Worm (Caenorhabditis elegans) whole organism, late embryonic: ENCODE data around the gene str-77.
A peak's percentile ranks its signal among the peaks of the same experiment; 100 is the strongest.

Experiments used
- C08G9.2 ChIP-seq: sonication (generic microtip); optimal IDR thresholded peaks from 2 replicates; lab custom pipeline; 2016; ENCODE audit warnings: mild to moderate bottlenecking, missing genetic modification characterization, moderate library complexity, missing compliant biosample characterization
- Y22D7AL.16 ChIP-seq: sonication (generic microtip); optimal IDR thresholded peaks from 2 replicates; lab custom pipeline; 2016; ENCODE audit warnings: missing genetic modification characterization, missing compliant biosample characterization
- ahr-1 ChIP-seq: sonication (generic microtip); optimal IDR thresholded peaks from 2 replicates; lab custom pipeline; 2016; ENCODE audit warnings: missing genetic modification characterization, missing compliant biosample characterization
- ceh-14 ChIP-seq: sonication (generic microtip); optimal IDR thresholded peaks from 2 replicates; lab custom pipeline; 2016; ENCODE audit warnings: missing genotype, missing genetic modification characterization, missing compliant biosample characterization
- ceh-22 ChIP-seq: sonication (generic microtip); optimal IDR thresholded peaks from 2 replicates; lab custom pipeline; 2017; ENCODE audit warnings: missing biosample characterization, missing genetic modification characterization
- ceh-34 ChIP-seq: sonication (generic microtip); optimal IDR thresholded peaks from 2 replicates; lab custom pipeline; 2016; ENCODE audit warnings: mild to moderate bottlenecking, missing genetic modification characterization, missing compliant biosample characterization
- ceh-48 ChIP-seq: sonication (generic microtip); optimal IDR thresholded peaks from 2 replicates; lab custom pipeline; 2016; ENCODE audit warnings: missing genetic modification characterization, inconsistent platforms, missing compliant biosample characterization
- ceh-9 ChIP-seq: sonication (generic microtip); optimal IDR thresholded peaks from 2 replicates; lab custom pipeline; 2016; ENCODE audit warnings: mild to moderate bottlenecking, missing genetic modification characterization, inconsistent platforms, missing compliant biosample characterization
- dve-1 ChIP-seq: sonication (generic microtip); optimal IDR thresholded peaks from 2 replicates; lab custom pipeline; 2017; ENCODE audit warnings: antibody characterized with exemption, mild to moderate bottlenecking, missing genetic modification characterization, missing compliant biosample characterization
- elt-2 ChIP-seq: sonication (generic microtip); optimal IDR thresholded peaks from 2 replicates; lab custom pipeline; 2016; ENCODE audit warnings: missing genetic modification reagents, missing genetic modification characterization, missing compliant biosample characterization
- ets-4 ChIP-seq: sonication (generic microtip); optimal IDR thresholded peaks from 2 replicates; lab custom pipeline; 2016; ENCODE audit warnings: missing genetic modification characterization, missing compliant biosample characterization
- fax-1 ChIP-seq: sonication (generic microtip); optimal IDR thresholded peaks from 2 replicates; lab custom pipeline; 2016; ENCODE audit warnings: missing genotype, missing genetic modification characterization, missing compliant biosample characterization
- fkh-10 ChIP-seq: fragments of 150-350 bp; optimal IDR thresholded peaks from 2 replicates; lab custom pipeline; 2014; ENCODE audit warnings: missing biosample characterization, missing genetic modification reagents, missing genetic modification characterization
- fkh-6 ChIP-seq: sonication (generic microtip); optimal IDR thresholded peaks from 2 replicates; lab custom pipeline; 2016; ENCODE audit warnings: missing genetic modification characterization, missing compliant biosample characterization
- gmeb-2 ChIP-seq: sonication (generic microtip); optimal IDR thresholded peaks from 2 replicates; lab custom pipeline; 2016; ENCODE audit warnings: missing genetic modification characterization, inconsistent platforms, missing compliant biosample characterization
- hlh-13 ChIP-seq: fragments of 200-800 bp; sonication (Bioruptor generic); optimal IDR thresholded peaks from 2 replicates; lab custom pipeline; 2018; ENCODE audit warnings: mild to moderate bottlenecking, missing genetic modification characterization, missing compliant biosample characterization
- hlh-15 ChIP-seq: sonication (generic microtip); optimal IDR thresholded peaks from 2 replicates; lab custom pipeline; 2016; ENCODE audit warnings: missing genetic modification characterization, missing compliant biosample characterization
- lim-6 ChIP-seq: sonication (generic microtip); optimal IDR thresholded peaks from 2 replicates; lab custom pipeline; 2016; ENCODE audit warnings: missing genetic modification characterization, missing compliant biosample characterization
- madf-2 ChIP-seq: sonication (generic microtip); optimal IDR thresholded peaks from 2 replicates; lab custom pipeline; 2017; ENCODE audit warnings: missing genetic modification characterization, missing compliant biosample characterization
- npax-4 ChIP-seq: sonication (generic microtip); optimal IDR thresholded peaks from 2 replicates; lab custom pipeline; 2016; ENCODE audit warnings: missing genetic modification characterization, missing compliant biosample characterization
- pax-1 ChIP-seq: fragments of 150-350 bp; optimal IDR thresholded peaks from 2 replicates; lab custom pipeline; 2014; ENCODE audit warnings: missing biosample characterization, missing genetic modification characterization
- pha-2 ChIP-seq: sonication (generic microtip); optimal IDR thresholded peaks from 2 replicates; lab custom pipeline; 2017; ENCODE audit warnings: mild to moderate bottlenecking, missing genetic modification characterization, missing compliant biosample characterization
- pros-1 ChIP-seq: fragments of 150-350 bp; optimal IDR thresholded peaks from 2 replicates; lab custom pipeline; 2014; ENCODE audit warnings: missing biosample characterization, missing genetic modification reagents, missing genetic modification characterization
- sox-2 ChIP-seq: fragments of 200-800 bp; sonication (Bioruptor generic); IDR thresholded peaks from 2 replicates; pipeline ENCODE4 v1.3.6; 2022; ENCODE audit warnings: missing genetic modification reagents, missing genetic modification characterization, missing compliant biosample characterization
- tbx-2 ChIP-seq: sonication (generic microtip); optimal IDR thresholded peaks from 2 replicates; lab custom pipeline; 2016; ENCODE audit warnings: missing genetic modification characterization, missing compliant biosample characterization
- unc-3 ChIP-seq, 2 experiments: fragments of 200-800 bp in 1 of 2; sonication (Bioruptor generic) in 1 of 2; sonication (generic microtip) in 1 of 2; conservative IDR thresholded peaks in 1 of 2; optimal IDR thresholded peaks in 1 of 2; 2 replicates each; pipeline versions ENCODE4 v1.3.6 to Lab custom; 2016 to 2022; ENCODE audit warnings: missing compliant biosample characterization in 2 of 2, missing genetic modification characterization in 2 of 2, missing genetic modification reagents in 1 of 2
- unc-55 ChIP-seq: sonication (generic microtip); optimal IDR thresholded peaks from 2 replicates; lab custom pipeline; 2017; ENCODE audit warnings: missing biosample characterization, missing genetic modification reagents, missing genetic modification characterization
- unc-86 ChIP-seq: sonication (generic microtip); optimal IDR thresholded peaks from 2 replicates; lab custom pipeline; 2016; ENCODE audit warnings: missing genetic modification characterization, missing compliant biosample characterization
- zip-5 ChIP-seq: sonication (generic microtip); optimal IDR thresholded peaks from 2 replicates; lab custom pipeline; 2016; ENCODE audit warnings: missing genetic modification characterization, missing compliant biosample characterization

Gene str-77

ce11 chrV:17714330-17714729, 4.4 kb upstream of the str-77 start, which contains the start of gene twk-33:
Gene twk-33, minus strand, starts transcription at chrV:17714377.
- TF ChIP-seq unc-86 (tag; lab: Kevin White, UChicago) (no peak), elt-2 (tag; lab: Kevin White, UChicago) (peak; percentile 98)

ce11 chrV:17721709-17722108, 3.0 kb downstream of the str-77 start:
- TF ChIP-seq ets-4 (tag; lab: Kevin White, UChicago) (no peak), elt-2 (tag; lab: Kevin White, UChicago) (peak; percentile 83)

ce11 chrV:17722553-17722952, 3.8 kb downstream of the str-77 start:
- TF ChIP-seq sox-2 (GFP tag; lab: Robert Waterston, UW) (no peak), npax-4 (no peak), pros-1 (tag; lab: Kevin White, UChicago) (no peak), ceh-14 (tag; lab: Kevin White, UChicago) (no peak), pax-1 (tag; lab: Kevin White, UChicago) (no peak), hlh-15 (tag; lab: Kevin White, UChicago) (no peak), ceh-22 (tag; lab: Kevin White, UChicago) (no peak), unc-3 (GFP tag; conservative IDR thresholded peaks at IDR 0.05; lab: Robert Waterston, UW) (no peak), unc-3 (tag; optimal IDR thresholded peaks at IDR 0.05; lab: Kevin White, UChicago) (no peak), ceh-9 (tag; lab: Kevin White, UChicago) (no peak), ceh-34 (tag; lab: Kevin White, UChicago) (no peak), hlh-13 (GFP tag; lab: Kevin White, UChicago) (no peak), fkh-6 (tag; lab: Kevin White, UChicago) (no peak), pha-2 (tag; lab: Kevin White, UChicago) (no peak), fkh-10 (no peak), lim-6 (no peak), fax-1 (tag; lab: Kevin White, UChicago) (no peak), ceh-48 (tag; lab: Kevin White, UChicago) (no peak), elt-2 (tag; lab: Kevin White, UChicago) (no peak), ahr-1 (tag; lab: Kevin White, UChicago) (no peak)

ce11 chrV:17723142-17723781, 4.5 kb downstream of the str-77 start:
- TF ChIP-seq Y22D7AL.16 (tag; lab: Kevin White, UChicago), result no peak
- no peak for TF ChIP-seq ceh-9 (tag; lab: Kevin White, UChicago)
- no peak for TF ChIP-seq ceh-22 (tag; lab: Kevin White, UChicago)
- TF ChIP-seq gmeb-2 (tag; lab: Kevin White, UChicago), result no peak
- no peak for TF ChIP-seq C08G9.2 (tag; lab: Kevin White, UChicago)
- TF ChIP-seq unc-3 (GFP tag; conservative IDR thresholded peaks at IDR 0.05; lab: Robert Waterston, UW), result no peak
- no peak for TF ChIP-seq unc-3 (tag; optimal IDR thresholded peaks at IDR 0.05; lab: Kevin White, UChicago)
- TF ChIP-seq zip-5 (tag; lab: Kevin White, UChicago), result no peak
- peak; percentile 18 for TF ChIP-seq elt-2 (tag; lab: Kevin White, UChicago)
- TF ChIP-seq, all 69 proteins: peak for 1

ce11 chrV:17724704-17725103, 6.0 kb downstream of the str-77 start, which contains the start of gene fat-5:
Gene fat-5, plus strand, starts transcription at chrV:17725004.
- no peak for TF ChIP-seq elt-2 (tag; lab: Kevin White, UChicago)
- no peak for TF ChIP-seq tbx-2
- TF ChIP-seq madf-2 (tag; lab: Kevin White, UChicago), result no peak

ce11 chrV:17728336-17728735, 9.6 kb downstream of the str-77 start:
- TF ChIP-seq hlh-13 (GFP tag; lab: Kevin White, UChicago), result no peak
- TF ChIP-seq dve-1 (tag; lab: Kevin White, UChicago), result peak; percentile 84
- no peak for TF ChIP-seq sox-2 (GFP tag; lab: Robert Waterston, UW)
- TF ChIP-seq unc-55, result no peak
